Worm (Caenorhabditis elegans) whole organism, L4/young adult: ENCODE data around the gene Y54G2A.76.

Source experiments
- W03F9.2 ChIP-seq: fragments of 150-350 bp; optimal IDR thresholded peaks from 2 replicates; lab custom pipeline; 2014; ENCODE audit warnings: missing biosample characterization, missing genetic modification characterization
- dao-5 ChIP-seq: sonication (generic microtip); optimal IDR thresholded peaks from 2 replicates; lab custom pipeline; 2016; ENCODE audit warnings: missing genotype, missing genetic modification characterization, moderate library complexity, missing compliant biosample characterization
- him-1 ChIP-seq: sonication (generic microtip); optimal IDR thresholded peaks from 2 replicates; lab custom pipeline; 2016; ENCODE audit warnings: missing genotype, missing genetic modification reagents, missing genetic modification characterization, missing compliant biosample characterization

- TF ChIP-seq him-1 (tag; lab: Kevin White, UChicago) (no peak), dao-5 (tag; lab: Kevin White, UChicago) (no peak), W03F9.2 (tag; lab: Kevin White, UChicago) (no peak)
These were observed 41.4 kb downstream of the Y54G2A.76 start, which contains the start of gene clec-85 for ce11 chrIV:2850586-2850985.
